Worm (Caenorhabditis elegans) whole organism, late embryonic: ENCODE results near the gene klp-6.

Experiments
- C08G9.2 ChIP-seq: sonication (generic microtip); optimal IDR thresholded peaks from 2 replicates; lab custom pipeline; 2016; ENCODE audit warnings: mild to moderate bottlenecking, missing genetic modification characterization, moderate library complexity, missing compliant biosample characterization
- F13H6.1 ChIP-seq: sonication (generic microtip); optimal IDR thresholded peaks from 2 replicates; lab custom pipeline; 2016; ENCODE audit warnings: missing genetic modification characterization, missing compliant biosample characterization
- K02D7.2 ChIP-seq: sonication (generic microtip); optimal IDR thresholded peaks from 2 replicates; lab custom pipeline; 2017; ENCODE audit warnings: mild to moderate bottlenecking, missing genetic modification characterization, missing compliant biosample characterization
- T23F11.4 ChIP-seq: fragments of 200-800 bp; sonication (Bioruptor generic); optimal IDR thresholded peaks from 2 replicates; lab custom pipeline; 2018; ENCODE audit warnings: mild to moderate bottlenecking, missing genetic modification characterization, missing compliant biosample characterization
- Y22D7AL.16 ChIP-seq: sonication (generic microtip); optimal IDR thresholded peaks from 2 replicates; lab custom pipeline; 2016; ENCODE audit warnings: missing genetic modification characterization, missing compliant biosample characterization
- ama-1 ChIP-seq: fragments of 150-350 bp; optimal IDR thresholded peaks from 2 replicates; lab custom pipeline; 2014
- ceh-14 ChIP-seq: sonication (generic microtip); optimal IDR thresholded peaks from 2 replicates; lab custom pipeline; 2016; ENCODE audit warnings: missing genotype, missing genetic modification characterization, missing compliant biosample characterization
- ceh-18 ChIP-seq: sonication (generic microtip); optimal IDR thresholded peaks from 2 replicates; lab custom pipeline; 2016; ENCODE audit warnings: missing genetic modification characterization, missing compliant biosample characterization
- ceh-19 ChIP-seq: fragments of 200-800 bp; sonication (Bioruptor generic); optimal IDR thresholded peaks from 2 replicates; lab custom pipeline; 2018; ENCODE audit warnings: mild to moderate bottlenecking, missing genetic modification characterization, missing compliant biosample characterization
- ceh-22 ChIP-seq: sonication (generic microtip); optimal IDR thresholded peaks from 2 replicates; lab custom pipeline; 2017; ENCODE audit warnings: missing biosample characterization, missing genetic modification characterization
- ceh-24 ChIP-seq: sonication (generic microtip); optimal IDR thresholded peaks from 2 replicates; lab custom pipeline; 2016; ENCODE audit warnings: mild to moderate bottlenecking, missing genetic modification characterization, missing compliant biosample characterization
- ceh-30 ChIP-seq: fragments of 150-350 bp; optimal IDR thresholded peaks from 2 replicates; lab custom pipeline; 2014; ENCODE audit warnings: missing biosample characterization, missing genetic modification characterization
- ceh-31 ChIP-seq: sonication (generic microtip); optimal IDR thresholded peaks from 2 replicates; lab custom pipeline; 2016; ENCODE audit warnings: missing genetic modification characterization, missing compliant biosample characterization
- ceh-34 ChIP-seq: sonication (generic microtip); optimal IDR thresholded peaks from 2 replicates; lab custom pipeline; 2016; ENCODE audit warnings: mild to moderate bottlenecking, missing genetic modification characterization, missing compliant biosample characterization
- ceh-48 ChIP-seq: sonication (generic microtip); optimal IDR thresholded peaks from 2 replicates; lab custom pipeline; 2016; ENCODE audit warnings: missing genetic modification characterization, inconsistent platforms, missing compliant biosample characterization
- che-1 ChIP-seq: sonication (generic microtip); optimal IDR thresholded peaks from 2 replicates; lab custom pipeline; 2016; ENCODE audit warnings: mild to moderate bottlenecking, missing genetic modification characterization, missing compliant biosample characterization
- elt-2 ChIP-seq: sonication (generic microtip); optimal IDR thresholded peaks from 2 replicates; lab custom pipeline; 2016; ENCODE audit warnings: missing genetic modification reagents, missing genetic modification characterization, missing compliant biosample characterization
- elt-4 ChIP-seq: sonication (generic microtip); optimal IDR thresholded peaks from 2 replicates; lab custom pipeline; 2016; ENCODE audit warnings: missing genetic modification characterization, missing compliant biosample characterization
- fax-1 ChIP-seq: sonication (generic microtip); optimal IDR thresholded peaks from 2 replicates; lab custom pipeline; 2016; ENCODE audit warnings: missing genotype, missing genetic modification characterization, missing compliant biosample characterization
- fkh-10 ChIP-seq: fragments of 150-350 bp; optimal IDR thresholded peaks from 2 replicates; lab custom pipeline; 2014; ENCODE audit warnings: missing biosample characterization, missing genetic modification reagents, missing genetic modification characterization
- fkh-6 ChIP-seq: sonication (generic microtip); optimal IDR thresholded peaks from 2 replicates; lab custom pipeline; 2016; ENCODE audit warnings: missing genetic modification characterization, missing compliant biosample characterization
- gmeb-2 ChIP-seq: sonication (generic microtip); optimal IDR thresholded peaks from 2 replicates; lab custom pipeline; 2016; ENCODE audit warnings: missing genetic modification characterization, inconsistent platforms, missing compliant biosample characterization
- hlh-13 ChIP-seq: fragments of 200-800 bp; sonication (Bioruptor generic); optimal IDR thresholded peaks from 2 replicates; lab custom pipeline; 2018; ENCODE audit warnings: mild to moderate bottlenecking, missing genetic modification characterization, missing compliant biosample characterization
- hlh-15 ChIP-seq: sonication (generic microtip); optimal IDR thresholded peaks from 2 replicates; lab custom pipeline; 2016; ENCODE audit warnings: missing genetic modification characterization, missing compliant biosample characterization
- hlh-30 ChIP-seq: sonication (generic microtip); optimal IDR thresholded peaks from 2 replicates; lab custom pipeline; 2017; ENCODE audit warnings: antibody characterized with exemption, missing genetic modification characterization, missing compliant biosample characterization; ENCODE audit not compliant: insufficient read depth
- hlh-8 ChIP-seq: sonication (generic microtip); optimal IDR thresholded peaks from 2 replicates; lab custom pipeline; 2016; ENCODE audit warnings: missing genotype, missing genetic modification characterization, missing compliant biosample characterization
- lim-6 ChIP-seq: sonication (generic microtip); optimal IDR thresholded peaks from 2 replicates; lab custom pipeline; 2016; ENCODE audit warnings: missing genetic modification characterization, missing compliant biosample characterization
- lin-11 ChIP-seq: fragments of 200-800 bp; sonication (Bioruptor generic); optimal IDR thresholded peaks from 2 replicates; lab custom pipeline; 2018; ENCODE audit warnings: mild to moderate bottlenecking, missing genetic modification characterization, missing compliant biosample characterization
- madf-2 ChIP-seq: sonication (generic microtip); optimal IDR thresholded peaks from 2 replicates; lab custom pipeline; 2017; ENCODE audit warnings: missing genetic modification characterization, missing compliant biosample characterization
- mec-3 ChIP-seq: sonication (generic microtip); optimal IDR thresholded peaks from 2 replicates; lab custom pipeline; 2016; ENCODE audit warnings: borderline replicate concordance, missing genetic modification characterization, missing compliant biosample characterization
- nhr-11 ChIP-seq: fragments of 150-350 bp; optimal IDR thresholded peaks from 2 replicates; lab custom pipeline; 2014; ENCODE audit warnings: missing biosample characterization, missing genetic modification characterization
- nhr-232 ChIP-seq: sonication (generic microtip); optimal IDR thresholded peaks from 2 replicates; lab custom pipeline; 2016; ENCODE audit warnings: missing genetic modification characterization, missing compliant biosample characterization
- npax-4 ChIP-seq: sonication (generic microtip); optimal IDR thresholded peaks from 2 replicates; lab custom pipeline; 2016; ENCODE audit warnings: missing genetic modification characterization, missing compliant biosample characterization
- odd-2 ChIP-seq: sonication (generic microtip); optimal IDR thresholded peaks from 2 replicates; lab custom pipeline; 2017; ENCODE audit warnings: antibody characterized with exemption, mild to moderate bottlenecking, missing genetic modification characterization, missing compliant biosample characterization
- pag-3 ChIP-seq: sonication (generic microtip); optimal IDR thresholded peaks from 2 replicates; lab custom pipeline; 2016; ENCODE audit warnings: missing compliant biosample characterization, missing genetic modification characterization, borderline replicate concordance
- pax-1 ChIP-seq: fragments of 150-350 bp; optimal IDR thresholded peaks from 2 replicates; lab custom pipeline; 2014; ENCODE audit warnings: missing biosample characterization, missing genetic modification characterization
- pqm-1 ChIP-seq: sonication (generic microtip); optimal IDR thresholded peaks from 2 replicates; lab custom pipeline; 2016; ENCODE audit warnings: missing genetic modification characterization, missing compliant biosample characterization
- pros-1 ChIP-seq: fragments of 150-350 bp; optimal IDR thresholded peaks from 2 replicates; lab custom pipeline; 2014; ENCODE audit warnings: missing biosample characterization, missing genetic modification reagents, missing genetic modification characterization
- ref-2 ChIP-seq: sonication (generic microtip); optimal IDR thresholded peaks from 2 replicates; lab custom pipeline; 2016; ENCODE audit warnings: missing genetic modification characterization, missing compliant biosample characterization
- rnt-1 ChIP-seq: sonication (generic microtip); optimal IDR thresholded peaks from 2 replicates; lab custom pipeline; 2016; ENCODE audit warnings: missing genetic modification characterization, missing compliant biosample characterization
- sdc-2 ChIP-seq: sonication (generic microtip); optimal IDR thresholded peaks from 2 replicates; lab custom pipeline; 2016; ENCODE audit warnings: missing genotype, missing genetic modification characterization, missing compliant biosample characterization
- sox-2 ChIP-seq: fragments of 200-800 bp; sonication (Bioruptor generic); IDR thresholded peaks from 2 replicates; pipeline ENCODE4 v1.3.6; 2022; ENCODE audit warnings: missing genetic modification reagents, missing genetic modification characterization, missing compliant biosample characterization
- sox-4 ChIP-seq: sonication (generic microtip); optimal IDR thresholded peaks from 2 replicates; lab custom pipeline; 2017; ENCODE audit warnings: mild to moderate bottlenecking, missing genetic modification characterization, inconsistent platforms, missing compliant biosample characterization
- tbx-7 ChIP-seq: sonication (generic microtip); optimal IDR thresholded peaks from 2 replicates; lab custom pipeline; 2016; ENCODE audit warnings: missing genotype, missing genetic modification characterization, missing compliant biosample characterization
- ttx-3 ChIP-seq: sonication (generic microtip); optimal IDR thresholded peaks from 2 replicates; lab custom pipeline; 2016; ENCODE audit warnings: missing genetic modification reagents, missing genetic modification characterization, missing compliant biosample characterization
- unc-42 ChIP-seq: sonication (generic microtip); optimal IDR thresholded peaks from 2 replicates; lab custom pipeline; 2016; ENCODE audit warnings: missing genotype, missing genetic modification characterization, missing compliant biosample characterization
- zip-5 ChIP-seq: sonication (generic microtip); optimal IDR thresholded peaks from 2 replicates; lab custom pipeline; 2016; ENCODE audit warnings: missing genetic modification characterization, missing compliant biosample characterization
- ztf-16 ChIP-seq: sonication (generic microtip); optimal IDR thresholded peaks from 2 replicates; lab custom pipeline; 2017; ENCODE audit warnings: missing genetic modification characterization, missing compliant biosample characterization

Gene klp-6

DNA sequence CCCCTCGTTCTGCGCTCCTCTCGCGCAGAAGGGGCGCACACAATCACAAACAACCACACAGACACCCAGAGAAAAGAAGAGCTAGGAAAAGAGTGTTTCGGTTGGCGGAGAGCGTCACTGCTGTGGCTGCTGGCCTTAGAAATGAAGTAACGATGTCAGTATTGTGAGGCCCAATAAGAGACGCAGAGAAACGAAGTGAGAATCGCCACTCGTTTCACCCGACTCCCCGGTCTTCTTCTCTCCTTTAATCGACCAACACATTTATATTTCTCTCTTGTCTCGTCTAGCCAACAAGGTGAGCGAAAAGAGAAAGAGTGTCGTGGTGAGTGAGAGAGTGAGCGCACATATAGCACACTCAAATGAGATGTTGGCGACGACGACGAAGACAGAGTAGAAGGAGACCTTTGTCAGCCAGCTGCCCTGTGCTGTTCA is 16.8 kb upstream of the klp-6 start (continued):
- TF ChIP-seq sox-4: peak; percentile 32
- TF ChIP-seq rnt-1: peak; percentile 90
- TF ChIP-seq ama-1: no peak
- peak; percentile 56 for TF ChIP-seq madf-2 (tag; lab: Kevin White, UChicago)
- TF ChIP-seq odd-2 (tag; lab: Kevin White, UChicago): peak; percentile 29
- peak; percentile 39 for TF ChIP-seq fax-1 (tag; lab: Kevin White, UChicago)
- TF ChIP-seq ceh-18 (tag; lab: Kevin White, UChicago): peak; percentile 96
- TF ChIP-seq mec-3: peak; percentile 38
- TF ChIP-seq nhr-11 (tag; lab: Kevin White, UChicago): no peak
- no peak for TF ChIP-seq fkh-6
- TF ChIP-seq pqm-1: peak; percentile 23
- no peak for TF ChIP-seq npax-4 (tag; lab: Kevin White, UChicago)
- TF ChIP-seq zip-5 (tag; lab: Kevin White, UChicago): no peak
- peak; percentile 73 for TF ChIP-seq hlh-30 (tag; lab: Kevin White, UChicago)
- TF ChIP-seq hlh-8 (tag; lab: Kevin White, UChicago): peak; percentile 65
- peak; percentile 42 for TF ChIP-seq nhr-232 (tag; lab: Kevin White, UChicago)
- TF ChIP-seq F13H6.1: peak; percentile 86
- no peak for TF ChIP-seq hlh-13
- TF ChIP-seq sdc-2 (tag; lab: Kevin White, UChicago): peak; percentile 66
- TF ChIP-seq gmeb-2 (tag; lab: Kevin White, UChicago): no peak
- TF ChIP-seq pros-1: peak; percentile 84
- peak; percentile 58 for TF ChIP-seq lim-6
- TF ChIP-seq, all 69 proteins: peak for 41

DNA sequence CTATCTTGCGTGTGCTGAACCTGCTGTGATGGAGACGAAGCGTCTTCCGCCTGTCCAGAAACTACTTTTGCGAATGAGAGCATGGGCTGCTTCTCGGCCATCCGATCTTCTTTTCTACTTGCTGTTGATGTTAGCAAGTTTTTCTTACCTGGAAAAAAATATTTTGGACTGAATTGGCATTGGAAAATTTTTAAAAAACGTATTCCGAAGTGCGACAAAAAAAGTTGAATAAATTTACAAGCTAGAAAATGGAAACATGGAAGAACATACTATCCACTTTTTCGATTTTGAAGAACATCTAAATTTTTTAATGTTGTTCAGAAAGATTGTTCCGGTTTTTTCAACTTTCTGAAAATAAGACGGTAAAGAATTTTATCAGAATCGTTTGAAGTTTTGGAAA is 13.2 kb upstream of the klp-6 start, which contains the start of gene larp-1:
Gene larp-1, minus strand, starts transcription at position 101 of the 400 bp plus-strand sequence.
- TF ChIP-seq C08G9.2 (tag; lab: Kevin White, UChicago) (no peak), ceh-24 (tag; lab: Kevin White, UChicago) (no peak), K02D7.2 (tag; lab: Kevin White, UChicago) (no peak), T23F11.4 (no peak), ztf-16 (no peak), ama-1 (no peak), ceh-30 (tag; lab: Kevin White, UChicago) (no peak), ceh-19 (GFP tag; lab: Kevin White, UChicago) (no peak), lin-11 (tag; lab: Kevin White, UChicago) (no peak), hlh-13 (no peak), ttx-3 (no peak), elt-4 (tag; lab: Kevin White, UChicago) (no peak), zip-5 (tag; lab: Kevin White, UChicago) (no peak), pax-1 (no peak), tbx-7 (tag; lab: Kevin White, UChicago) (no peak), gmeb-2 (tag; lab: Kevin White, UChicago) (no peak), ceh-14 (tag; lab: Kevin White, UChicago) (no peak)

DNA sequence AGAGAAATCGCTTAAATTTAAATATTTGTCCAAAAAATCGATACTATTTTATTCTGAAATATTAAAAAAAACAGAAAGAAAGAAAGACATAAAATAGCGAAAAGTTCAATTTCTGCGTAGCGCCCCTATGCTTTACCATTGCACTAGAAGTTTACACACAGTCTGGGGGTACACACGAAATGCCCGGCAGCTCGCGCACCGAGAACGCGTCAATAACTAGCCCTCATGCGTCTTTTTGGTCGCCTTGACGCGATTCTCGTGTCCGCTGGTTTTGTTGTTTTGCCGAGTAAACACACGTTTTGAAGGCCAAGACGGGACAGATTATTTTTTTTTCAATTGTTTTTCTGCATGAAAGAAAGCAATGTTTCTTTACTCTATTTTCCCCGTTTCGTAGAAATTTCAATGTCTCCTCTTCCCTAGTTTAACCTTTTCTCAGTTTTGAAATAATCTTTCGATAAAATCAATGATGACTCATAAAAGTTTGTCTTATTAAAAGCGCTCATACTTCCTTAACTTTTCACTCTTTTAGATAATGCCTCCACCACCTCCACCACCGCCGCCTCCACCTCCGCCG is 12.5 kb upstream of the klp-6 start, which contains the start of gene wip-1:
Gene wip-1, plus strand, starts transcription at position 524 of the 574 bp plus-strand sequence.
- TF ChIP-seq fax-1 (tag; lab: Kevin White, UChicago) (peak; percentile 58), ref-2 (tag; lab: Kevin White, UChicago) (peak; percentile 88), elt-4 (tag; lab: Kevin White, UChicago) (no peak), pax-1 (no peak), Y22D7AL.16 (tag; lab: Kevin White, UChicago) (peak; percentile 17), hlh-15 (tag; lab: Kevin White, UChicago) (peak; percentile 2), sox-2 (GFP tag; lab: Robert Waterston, UW) (no peak), ceh-48 (tag; lab: Kevin White, UChicago) (peak; percentile 69), ceh-34 (tag; lab: Kevin White, UChicago) (peak; percentile 94), unc-42 (tag; lab: Kevin White, UChicago) (peak; percentile 66), C08G9.2 (tag; lab: Kevin White, UChicago) (peak; percentile 66), F13H6.1 (peak; percentile 80), fkh-10 (GFP tag; lab: Kevin White, UChicago) (no peak), pqm-1 (peak; percentile 72), ceh-30 (tag; lab: Kevin White, UChicago) (peak; percentile 77), zip-5 (tag; lab: Kevin White, UChicago) (peak; percentile 41), ceh-31 (tag; lab: Kevin White, UChicago) (peak; percentile 91), elt-2 (peak; percentile 87), che-1 (tag; lab: Kevin White, UChicago) (peak; percentile 56), mec-3 (no peak), tbx-7 (tag; lab: Kevin White, UChicago) (peak; percentile 51), sdc-2 (tag; lab: Kevin White, UChicago) (peak; percentile 79), gmeb-2 (tag; lab: Kevin White, UChicago) (peak; percentile 37), madf-2 (tag; lab: Kevin White, UChicago) (peak; percentile 81), ceh-22 (tag; lab: Kevin White, UChicago) (no peak), pag-3 (no peak), lin-11 (tag; lab: Kevin White, UChicago) (no peak), npax-4 (tag; lab: Kevin White, UChicago) (no peak)
